ENCODE assay signal across 3 worm cellular contexts in genomic region chrII:6360822-6361221, ce11.
TF ChIP-seq lines count a peak whose summit lies in the region.

K10B2.4 (minus strand) TSS chrII:6360959.

TF ChIP-seq in whole organism, L1 larva, 84 proteins besides CTCF, POLR2A, EP300 and RAD21 (continued from another document and continues in another):
- TF ChIP-seq ces-1 (GFP tag; optimal IDR thresholded peaks at IDR 0.05; lab: Kevin White, UChicago) (no peak), aha-1 (tag; optimal IDR thresholded peaks at IDR 0.05; lab: Kevin White, UChicago) (no peak), snpc-4 (tag; optimal IDR thresholded peaks at IDR 0.05; lab: Kevin White, UChicago) (peak; percentile 53), fkh-8 (tag; optimal IDR thresholded peaks at IDR 0.05; lab: Kevin White, UChicago) (peak; percentile 6), pqm-1 (tag; optimal IDR thresholded peaks at IDR 0.05; lab: Kevin White, UChicago) (no peak), lin-39 (tag; optimal IDR thresholded peaks at IDR 0.05; lab: Kevin White, UChicago) (peak; percentile 15), Y116A8C.19 (tag; optimal IDR thresholded peaks at IDR 0.05; lab: Kevin White, UChicago; ENCODE audit: borderline replicate concordance) (no peak), ceh-82 (tag; optimal IDR thresholded peaks at IDR 0.05; lab: Kevin White, UChicago) (peak; percentile 35 to 50 (median 40)), sptf-1 (tag; optimal IDR thresholded peaks at IDR 0.05; lab: Kevin White, UChicago) (no peak), C16A3.4 (tag; optimal IDR thresholded peaks at IDR 0.05; lab: Kevin White, UChicago) (peak; percentile 78), lsy-2 (tag; optimal IDR thresholded peaks at IDR 0.05; lab: Kevin White, UChicago) (peak; percentile 72 to 85), unc-62 (GFP tag; optimal IDR thresholded peaks at IDR 0.05; lab: Kevin White, UChicago) (no peak), lin-13 (GFP tag; optimal IDR thresholded peaks at IDR 0.05; lab: Kevin White, UChicago) (peak; percentile 65), isw-1 (GFP tag; IDR thresholded peaks at IDR 0.05; lab: Robert Waterston, UW) (no peak), mab-9 (GFP tag; IDR thresholded peaks at IDR 0.05; lab: Robert Waterston, UW) (no peak), pag-3 (tag; optimal IDR thresholded peaks at IDR 0.05; lab: Kevin White, UChicago; ENCODE audit: borderline replicate concordance, insufficient read depth) (no peak), irx-1 (tag; optimal IDR thresholded peaks at IDR 0.05; lab: Kevin White, UChicago) (peak; percentile 23), pax-3 (tag; optimal IDR thresholded peaks at IDR 0.05; lab: Kevin White, UChicago) (no peak), nhr-237 (tag; optimal IDR thresholded peaks at IDR 0.05; lab: Kevin White, UChicago) (no peak), jun-1 (tag; optimal IDR thresholded peaks at IDR 0.05; lab: Kevin White, UChicago) (no peak), nhr-47 (tag; optimal IDR thresholded peaks at IDR 0.05; lab: Kevin White, UChicago) (peak; percentile 74), ama-1 (optimal IDR thresholded peaks at IDR 0.05; lab: Kevin White, UChicago) (peak; percentile 22), hlh-17 (GFP tag; optimal IDR thresholded peaks at IDR 0.05; lab: Kevin White, UChicago; ENCODE audit: borderline replicate concordance) (no peak), C04F5.9 (tag; optimal IDR thresholded peaks at IDR 0.05; lab: Kevin White, UChicago) (peak; percentile 5), ceh-63 (GFP tag; optimal IDR thresholded peaks at IDR 0.05; lab: Kevin White, UChicago) (no peak), ets-5 (GFP tag; IDR thresholded peaks at IDR 0.05; lab: Robert Waterston, UW) (no peak), nhr-12 (tag; optimal IDR thresholded peaks at IDR 0.05; lab: Kevin White, UChicago) (no peak), hpl-2 (GFP tag; optimal IDR thresholded peaks at IDR 0.05; lab: Kevin White, UChicago) (peak; percentile 9), efl-3 (GFP tag; optimal IDR thresholded peaks at IDR 0.05; lab: Kevin White, UChicago) (no peak), sup-37 (GFP tag; optimal IDR thresholded peaks at IDR 0.05; lab: Kevin White, UChicago) (no peak), nhr-84 (tag; optimal IDR thresholded peaks at IDR 0.05; lab: Kevin White, UChicago) (no peak), nhr-19 (GFP tag; conservative IDR thresholded peaks at IDR 0.05; lab: Robert Waterston, UW) (peak; percentile 54), zip-4 (GFP tag; optimal IDR thresholded peaks at IDR 0.05; lab: Kevin White, UChicago) (no peak), ceh-90 (tag; optimal IDR thresholded peaks at IDR 0.05; lab: Kevin White, UChicago) (no peak), ztf-4 (tag; optimal IDR thresholded peaks at IDR 0.05; lab: Kevin White, UChicago) (peak; percentile 8), lir-3 (tag; optimal IDR thresholded peaks at IDR 0.05; lab: Kevin White, UChicago; ENCODE audit: poor library complexity) (peak; percentile 3), mef-2 (tag; optimal IDR thresholded peaks at IDR 0.05; lab: Kevin White, UChicago) (no peak), alr-1 (tag; optimal IDR thresholded peaks at IDR 0.05; lab: Kevin White, UChicago; ENCODE audit: borderline replicate concordance) (no peak), nhr-11 (tag; optimal IDR thresholded peaks at IDR 0.05; lab: Kevin White, UChicago) (no peak), aly-2 (tag; optimal IDR thresholded peaks at IDR 0.05; lab: Kevin White, UChicago) (no peak), lin-14 (GFP tag; optimal IDR thresholded peaks at IDR 0.05; lab: Kevin White, UChicago) (peak; percentile 82), C34B4.2 (tag; optimal IDR thresholded peaks at IDR 0.05; lab: Kevin White, UChicago) (no peak), hlh-4 (tag; optimal IDR thresholded peaks at IDR 0.05; lab: Kevin White, UChicago) (no peak), ceh-88 (GFP tag; IDR thresholded peaks at IDR 0.05; lab: Robert Waterston, UW) (no peak), F16B12.6 (tag; optimal IDR thresholded peaks at IDR 0.05; lab: Kevin White, UChicago) (peak; percentile 14)

TF ChIP-seq in whole organism, L3 larva, 47 proteins besides CTCF, POLR2A, EP300 and RAD21 (continued from another document):
- TF ChIP-seq nhr-76 (tag; optimal IDR thresholded peaks at IDR 0.05; lab: Kevin White, UChicago) (no peak), snpc-4 (tag; optimal IDR thresholded peaks at IDR 0.05; lab: Kevin White, UChicago) (peak; percentile 78), lsy-12 (tag; optimal IDR thresholded peaks at IDR 0.05; lab: Kevin White, UChicago) (peak; percentile 43), nhr-67 (tag; optimal IDR thresholded peaks at IDR 0.05; lab: Kevin White, UChicago) (no peak), tbx-2 (tag; optimal IDR thresholded peaks at IDR 0.05; lab: Kevin White, UChicago) (no peak), elt-3 (tag; optimal IDR thresholded peaks at IDR 0.05; lab: Kevin White, UChicago) (no peak), mdl-1 (tag; optimal IDR thresholded peaks at IDR 0.05; lab: Kevin White, UChicago) (no peak), hmg-11 (tag; optimal IDR thresholded peaks at IDR 0.05; lab: Kevin White, UChicago) (peak; percentile 56), ama-1 (optimal IDR thresholded peaks at IDR 0.05; lab: Kevin White, UChicago) (peak; percentile 13), ztf-4 (tag; optimal IDR thresholded peaks at IDR 0.05; lab: Kevin White, UChicago) (no peak), nhr-43 (tag; optimal IDR thresholded peaks at IDR 0.05; lab: Kevin White, UChicago; ENCODE audit: poor library complexity, severe bottlenecking) (no peak), aly-2 (tag; optimal IDR thresholded peaks at IDR 0.05; lab: Kevin White, UChicago) (no peak), unc-62 (GFP tag; optimal IDR thresholded peaks at IDR 0.05; lab: Kevin White, UChicago) (no peak), ceh-82 (tag; optimal IDR thresholded peaks at IDR 0.05; lab: Kevin White, UChicago) (no peak), ceh-9 (tag; optimal IDR thresholded peaks at IDR 0.05; lab: Kevin White, UChicago) (no peak)

TF ChIP-seq in whole organism, young adult, 124 proteins besides CTCF, POLR2A, EP300 and RAD21 (continued from another document):
- no peak for TF ChIP-seq ceh-91 (GFP tag; IDR thresholded peaks at IDR 0.05; lab: Robert Waterston, UW)
- TF ChIP-seq F39B2.1 (GFP tag; IDR thresholded peaks at IDR 0.05; lab: Robert Waterston, UW) = no peak
- TF ChIP-seq mcd-1 (GFP tag; IDR thresholded peaks at IDR 0.05; lab: Robert Waterston, UW) = peak; percentile 59; the same call in 1 of the 2 replicates
- no peak for TF ChIP-seq egrh-3 (GFP tag; IDR thresholded peaks at IDR 0.05; lab: Robert Waterston, UW)
- TF ChIP-seq attf-3 (GFP tag; conservative IDR thresholded peaks at IDR 0.05; lab: Robert Waterston, UW) = no peak
- TF ChIP-seq D2030.7 (GFP tag; IDR thresholded peaks at IDR 0.05; lab: Robert Waterston, UW) = peak; percentile 41; the same call in 1 of the 2 replicates
- TF ChIP-seq lin-26 (GFP tag; IDR thresholded peaks at IDR 0.05; lab: Robert Waterston, UW) = no peak
- peak; percentile 61 for TF ChIP-seq nhr-80 (tag; optimal IDR thresholded peaks at IDR 0.05; lab: Kevin White, UChicago)
- no peak for TF ChIP-seq snpc-1.3 (tag; optimal IDR thresholded peaks at IDR 0.05; lab: Kevin White, UChicago; ENCODE audit: insufficient read depth)
- TF ChIP-seq ekl-4 (GFP tag; IDR thresholded peaks at IDR 0.05; lab: Robert Waterston, UW) = peak; percentile 73
- TF ChIP-seq hmg-1.2 (GFP tag; IDR thresholded peaks at IDR 0.05; lab: Robert Waterston, UW) = 0 out of 2 replicates have a peak, but pooled peaks have one; percentile 27
- peak; percentile 12 for TF ChIP-seq akir-1 (GFP tag; optimal IDR thresholded peaks at IDR 0.05; lab: Kevin White, UChicago)
- peak; percentile 34; the same call in 1 of the 2 replicates for TF ChIP-seq ceh-100 (GFP tag; IDR thresholded peaks at IDR 0.05; lab: Robert Waterston, UW)
- TF ChIP-seq xnd-1 (tag; optimal IDR thresholded peaks at IDR 0.05; lab: Kevin White, UChicago) = no peak
- no peak for TF ChIP-seq T07F8.4 (tag; optimal IDR thresholded peaks at IDR 0.05; lab: Kevin White, UChicago)
- TF ChIP-seq F49E8.2 (tag; optimal IDR thresholded peaks at IDR 0.05; lab: Kevin White, UChicago; ENCODE audit: insufficient read depth) = peak; percentile 43
- peak; percentile 58 for TF ChIP-seq ZK185.1 (tag; optimal IDR thresholded peaks at IDR 0.05; lab: Kevin White, UChicago; ENCODE audit: poor library complexity, severe bottlenecking)
- no peak for TF ChIP-seq ztf-28 (GFP tag; IDR thresholded peaks at IDR 0.05; lab: Robert Waterston, UW)
- TF ChIP-seq F33H1.4 (GFP tag; IDR thresholded peaks at IDR 0.05; lab: Robert Waterston, UW) = no peak
- no peak for TF ChIP-seq F22D6.2 (tag; optimal IDR thresholded peaks at IDR 0.05; lab: Kevin White, UChicago)
- peak; percentile 53 for TF ChIP-seq hrde-1 (tag; optimal IDR thresholded peaks at IDR 0.05; lab: Kevin White, UChicago; ENCODE audit: borderline replicate concordance)
- TF ChIP-seq atf-7 (tag; optimal IDR thresholded peaks at IDR 0.05; lab: Kevin White, UChicago) = peak; percentile 24
- TF ChIP-seq B0019.2 (GFP tag; conservative IDR thresholded peaks at IDR 0.05; lab: Robert Waterston, UW) = no peak
- no peak for TF ChIP-seq ztf-25 (GFP tag; IDR thresholded peaks at IDR 0.05; lab: Robert Waterston, UW)
- TF ChIP-seq tbp1 (GFP tag; optimal IDR thresholded peaks at IDR 0.05; lab: Kevin White, UChicago) = peak; percentile 11
- no peak for TF ChIP-seq lag-1 (GFP tag; IDR thresholded peaks at IDR 0.05; lab: Robert Waterston, UW)
- TF ChIP-seq K12H6.12 (tag; optimal IDR thresholded peaks at IDR 0.05; lab: Kevin White, UChicago) = no peak
- peak; percentile 0 for TF ChIP-seq snpc-4 (GFP tag; optimal IDR thresholded peaks at IDR 0.05; lab: Kevin White, UChicago)
- TF ChIP-seq snpc-4 (tag; optimal IDR thresholded peaks at IDR 0.05; lab: Kevin White, UChicago) = peak; percentile 22 to 42 (median 36)
- no peak for TF ChIP-seq ztf-26 (tag; optimal IDR thresholded peaks at IDR 0.05; lab: Kevin White, UChicago)
- no peak for TF ChIP-seq sptf-2 (GFP tag; optimal IDR thresholded peaks at IDR 0.05; lab: Kevin White, UChicago)
- no peak for TF ChIP-seq B0261.1 (tag; optimal IDR thresholded peaks at IDR 0.05; lab: Kevin White, UChicago)
- TF ChIP-seq T26A5.8 (tag; optimal IDR thresholded peaks at IDR 0.05; lab: Kevin White, UChicago) = no peak
- no peak for TF ChIP-seq Y79H2A.3 (GFP tag; conservative IDR thresholded peaks at IDR 0.05; lab: Robert Waterston, UW)
- no peak for TF ChIP-seq cebp-1 (GFP tag; IDR thresholded peaks at IDR 0.05; lab: Robert Waterston, UW)
- peak; percentile 47 for TF ChIP-seq cebp-1 (tag; optimal IDR thresholded peaks at IDR 0.05; lab: Kevin White, UChicago)
- TF ChIP-seq F52B5.7 (tag; optimal IDR thresholded peaks at IDR 0.05; lab: Kevin White, UChicago) = no peak
- no peak for TF ChIP-seq C17E4.6 (GFP tag; IDR thresholded peaks at IDR 0.05; lab: Robert Waterston, UW)
TF ChIP-seq in whole organism, young adult: peak in this region for 36.
